Fruit fly (Drosophila melanogaster): ENCODE data around the gene Gale.

- TF ChIP-seq EcR (GFP tag; optimal IDR thresholded peaks at IDR 0.05) (no peak), CG12605 (GFP tag; IDR thresholded peaks at IDR 0.05) (no peak), D1 (tag; optimal IDR thresholded peaks at IDR 0.05) (no peak), Pif1A (GFP tag; optimal IDR thresholded peaks at IDR 0.05) (no peak)
These were observed 18.2 kb downstream of the Gale start for dm6 chr3L:666544-666943.
